Fruit fly (Drosophila melanogaster) whole organism, embryonic: Measurements from ENCODE around the gene CG43116.

Source experiments
- Adf1 ChIP-seq: fragments of 200-800 bp; sonication (Bioruptor generic); IDR thresholded peaks from 2 replicates; pipeline ENCODE4 v1.3.6; 2022; ENCODE audit warnings: missing biosample characterization, missing genetic modification characterization
- Aef1 ChIP-seq: fragments of 200-800 bp; sonication (Bioruptor generic); IDR thresholded peaks from 3 replicates; pipeline ENCODE4 v1.3.6; 2022; ENCODE audit warnings: missing biosample characterization, missing genetic modification characterization
- Awh ChIP-seq: fragments of 200-800 bp; sonication (Bioruptor generic); IDR thresholded peaks from 2 replicates; pipeline ENCODE4, ENCODE4 v1.3.6; 2022; ENCODE audit warnings: missing biosample characterization, missing genetic modification characterization
- CG11456 ChIP-seq: fragments of 200-800 bp; sonication (Bioruptor generic); IDR thresholded peaks from 3 replicates; pipeline ENCODE4 v1.3.6; 2022; ENCODE audit warnings: missing biosample characterization, missing genetic modification characterization
- CG12236 ChIP-seq: fragments of 200-800 bp; sonication (Bioruptor generic); optimal IDR thresholded peaks from 2 replicates; lab custom pipeline; 2016; ENCODE audit warnings: missing biosample characterization, missing genetic modification characterization
- CG12299 ChIP-seq: fragments of 200-800 bp; sonication (Bioruptor generic); optimal IDR thresholded peaks from 2 replicates; lab custom pipeline; 2018; ENCODE audit warnings: missing biosample characterization, mild to moderate bottlenecking, missing genetic modification characterization
- CG13123 ChIP-seq: fragments of 200-800 bp; sonication (Bioruptor generic); optimal IDR thresholded peaks from 2 replicates; lab custom pipeline; 2016; ENCODE audit warnings: missing biosample characterization, missing genetic modification characterization
- CG13296 ChIP-seq: fragments of 200-800 bp; sonication (Bioruptor generic); optimal IDR thresholded peaks from 3 replicates; lab custom pipeline; 2018; ENCODE audit warnings: missing biosample characterization, mild to moderate bottlenecking, missing genetic modification characterization
- CG14014 ChIP-seq: fragments of 200-800 bp; sonication (Bioruptor generic); IDR thresholded peaks from 2 replicates; pipeline ENCODE4 v1.3.6; 2022; ENCODE audit warnings: missing biosample characterization, missing genetic modification characterization
- CG14667 ChIP-seq: fragments of 200-800 bp; sonication (Bioruptor generic); IDR thresholded peaks from 2 replicates; pipeline ENCODE4 v1.3.6; 2022; ENCODE audit warnings: missing biosample characterization, missing genetic modification characterization
- CG1529 ChIP-seq: fragments of 200-800 bp; sonication (Bioruptor generic); optimal IDR thresholded peaks from 3 replicates; lab custom pipeline; 2018; ENCODE audit warnings: missing biosample characterization, missing genetic modification characterization
- CG15601 ChIP-seq: fragments of 200-800 bp; sonication (Bioruptor generic); optimal IDR thresholded peaks from 3 replicates; lab custom pipeline; 2019; ENCODE audit warnings: missing biosample characterization, mild to moderate bottlenecking, missing genetic modification characterization, moderate library complexity
- CG2129 ChIP-seq: fragments of 200-800 bp; sonication (Bioruptor generic); IDR thresholded peaks from 2 replicates; pipeline ENCODE4 v1.3.6; 2022; ENCODE audit warnings: missing biosample characterization, missing genetic modification characterization; ENCODE audit not compliant: partially characterized antibody
- CG2199 ChIP-seq: fragments of 200-800 bp; sonication (Bioruptor generic); IDR thresholded peaks from 3 replicates; pipeline ENCODE4 v1.3.6; 2022; ENCODE audit warnings: missing biosample characterization, missing genetic modification characterization
- CG3065 ChIP-seq: fragments of 200-800 bp; sonication (Bioruptor generic); optimal IDR thresholded peaks from 2 replicates; lab custom pipeline; 2016; ENCODE audit warnings: missing biosample characterization, missing genetic modification characterization
- CG34224 ChIP-seq: fragments of 200-800 bp; sonication (Bioruptor generic); IDR thresholded peaks from 3 replicates; pipeline ENCODE4 v1.3.6; 2022; ENCODE audit warnings: missing biosample characterization, missing genetic modification characterization; ENCODE audit not compliant: partially characterized antibody
- CG43689 ChIP-seq: fragments of 200-800 bp; sonication (Bioruptor generic); IDR thresholded peaks from 2 replicates; pipeline ENCODE4 v1.3.6; 2022; ENCODE audit warnings: missing biosample characterization, missing genetic modification characterization
- CG7357 ChIP-seq: fragments of 200-800 bp; sonication (Bioruptor generic); IDR thresholded peaks from 3 replicates; pipeline ENCODE4 v1.3.6; 2022; ENCODE audit warnings: missing biosample characterization, missing genetic modification characterization
- CG7556 ChIP-seq: fragments of 200-800 bp; sonication (Bioruptor generic); optimal IDR thresholded peaks from 2 replicates; lab custom pipeline; 2017; ENCODE audit warnings: missing biosample characterization, mild to moderate bottlenecking, missing genetic modification characterization
- CG7963 ChIP-seq: fragments of 200-800 bp; sonication (Bioruptor generic); IDR thresholded peaks from 3 replicates; pipeline ENCODE4 v1.3.6; 2022; ENCODE audit warnings: missing biosample characterization, missing genetic modification characterization; ENCODE audit not compliant: partially characterized antibody
- CG8089 ChIP-seq: fragments of 200-800 bp; sonication (Bioruptor generic); optimal IDR thresholded peaks from 3 replicates; lab custom pipeline; 2016; ENCODE audit warnings: missing biosample characterization, missing genetic modification characterization
- D ChIP-seq, 2 experiments: fragments of 200-800 bp in 1 of 2; fragments of >200 bp in 1 of 2; sonication (Bioruptor generic) in 1 of 2; optimal IDR thresholded peaks; 2 replicates in 1 of 2; 3 replicates in 1 of 2; lab custom pipeline; 2017; ENCODE audit warnings: mild to moderate bottlenecking in 1 of 2, missing biosample characterization in 1 of 2, missing genetic modification characterization in 1 of 2, missing genetic modification reagents in 1 of 2
- H15 ChIP-seq: fragments of 200-800 bp; sonication (Bioruptor generic); IDR thresholded peaks from 3 replicates; pipeline ENCODE4 v1.3.6; 2022; ENCODE audit warnings: missing biosample characterization, missing genetic modification characterization
- Hr78 ChIP-seq, 2 experiments: fragments of 200-800 bp in 1 of 2; fragments of >200 bp in 1 of 2; sonication (Bioruptor generic) in 1 of 2; optimal IDR thresholded peaks; 2 replicates each; lab custom pipeline; 2017 to 2019; ENCODE audit warnings: missing biosample characterization in 2 of 2, missing genetic modification characterization in 2 of 2, mild to moderate bottlenecking in 1 of 2, moderate library complexity in 1 of 2
- MESR4 ChIP-seq: fragments of 200-800 bp; sonication (Bioruptor generic); optimal IDR thresholded peaks from 2 replicates; lab custom pipeline; 2018; ENCODE audit warnings: missing biosample characterization, mild to moderate bottlenecking, missing genetic modification characterization, moderate library complexity
- Med ChIP-seq: fragments of 200-800 bp; sonication (Bioruptor generic); peaks from one replicate; lab custom pipeline; 2016; ENCODE audit warnings: missing biosample characterization, missing genetic modification characterization, mild to moderate bottlenecking, inconsistent platforms, moderate library complexity
- NfI ChIP-seq: fragments of 200-800 bp; sonication (Bioruptor generic); optimal IDR thresholded peaks from 3 replicates; lab custom pipeline; 2018; ENCODE audit warnings: missing biosample characterization, mild to moderate bottlenecking, missing genetic modification characterization, moderate library complexity
- Sin3A ChIP-seq: fragments of >200 bp; optimal IDR thresholded peaks from 2 replicates; lab custom pipeline; 2018
- Sry-β ChIP-seq: fragments of 200-800 bp; sonication (Bioruptor generic); optimal IDR thresholded peaks from 2 replicates; lab custom pipeline; 2018; ENCODE audit warnings: missing biosample characterization, mild to moderate bottlenecking, missing genetic modification characterization, moderate library complexity
- Trl ChIP-seq, 3 experiments: fragments of >200 bp in 2 of 3; fragments of 200-800 bp in 1 of 3; sonication (Bioruptor generic) in 1 of 3; optimal IDR thresholded peaks; 2 replicates in 1 of 3; 3 replicates in 2 of 3; lab custom pipeline; 2016 to 2017; ENCODE audit warnings: missing biosample characterization in 1 of 3, missing genetic modification characterization in 1 of 3
- bbx ChIP-seq: fragments of 200-800 bp; sonication (Bioruptor generic); IDR thresholded peaks from 2 replicates; pipeline ENCODE4 v1.3.6; 2022; ENCODE audit warnings: missing biosample characterization, missing genetic modification characterization; ENCODE audit not compliant: partially characterized antibody
- btn ChIP-seq: fragments of 200-800 bp; sonication (Bioruptor generic); optimal IDR thresholded peaks from 2 replicates; lab custom pipeline; 2016; ENCODE audit warnings: missing biosample characterization, missing genetic modification characterization
- cato ChIP-seq: fragments of 200-800 bp; sonication (Bioruptor generic); optimal IDR thresholded peaks from 2 replicates; lab custom pipeline; 2016; ENCODE audit warnings: missing biosample characterization, missing genetic modification characterization, borderline replicate concordance
- chm ChIP-seq: fragments of 200-800 bp; sonication (Bioruptor generic); IDR thresholded peaks from 2 replicates; pipeline ENCODE4 v1.3.6; 2022; ENCODE audit warnings: missing biosample characterization, missing genetic modification characterization
- danr ChIP-seq: fragments of 200-800 bp; sonication (Bioruptor generic); IDR thresholded peaks from 2 replicates; pipeline ENCODE4 v1.3.6; 2022; ENCODE audit warnings: missing biosample characterization, missing genetic modification characterization
- dati ChIP-seq: fragments of 200-800 bp; sonication (Bioruptor generic); IDR thresholded peaks from 2 replicates; pipeline ENCODE4 v1.3.6; 2022; ENCODE audit warnings: missing biosample characterization, missing genetic modification characterization
- disco-r ChIP-seq: fragments of 200-800 bp; sonication (Bioruptor generic); optimal IDR thresholded peaks from 2 replicates; lab custom pipeline; 2016; ENCODE audit warnings: missing biosample characterization, missing genetic modification characterization
- dmrt99B ChIP-seq: fragments of 200-800 bp; sonication (Bioruptor generic); optimal IDR thresholded peaks from 2 replicates; lab custom pipeline; 2018; ENCODE audit warnings: missing biosample characterization, mild to moderate bottlenecking, missing genetic modification characterization, moderate library complexity
- en ChIP-seq: fragments of 200-800 bp; sonication (Bioruptor generic); optimal IDR thresholded peaks from 2 replicates; lab custom pipeline; 2016; ENCODE audit warnings: missing biosample characterization, missing genetic modification characterization
- jing ChIP-seq: fragments of 200-800 bp; sonication (Bioruptor generic); optimal IDR thresholded peaks from 2 replicates; lab custom pipeline; 2018; ENCODE audit warnings: missing biosample characterization, mild to moderate bottlenecking, missing genetic modification characterization
- kni ChIP-seq: fragments of 200-800 bp; sonication (Bioruptor generic); optimal IDR thresholded peaks from 3 replicates; lab custom pipeline; 2017; ENCODE audit warnings: mild to moderate bottlenecking, missing biosample characterization, missing genetic modification reagents, missing genetic modification characterization
- mam ChIP-seq: fragments of 200-800 bp; sonication (Bioruptor generic); optimal IDR thresholded peaks from 3 replicates; lab custom pipeline; 2016; ENCODE audit warnings: missing biosample characterization, missing genetic modification characterization
- mld ChIP-seq: fragments of 200-800 bp; sonication (Bioruptor generic); IDR thresholded peaks from 3 replicates; pipeline ENCODE4 v1.3.6; 2022; ENCODE audit warnings: missing biosample characterization, missing genetic modification characterization; ENCODE audit not compliant: partially characterized antibody
- oc ChIP-seq: fragments of 200-800 bp; sonication (Bioruptor generic); optimal IDR thresholded peaks from 2 replicates; lab custom pipeline; 2018; ENCODE audit warnings: missing biosample characterization, mild to moderate bottlenecking, missing genetic modification characterization, moderate library complexity
- p53 ChIP-seq: fragments of 200-800 bp; sonication (Bioruptor generic); optimal IDR thresholded peaks from 2 replicates; lab custom pipeline; 2016; ENCODE audit warnings: missing biosample characterization, missing genetic modification characterization
- prd ChIP-seq, 3 experiments: fragments of >200 bp in 2 of 3; fragments of 200-800 bp in 1 of 3; sonication (Bioruptor generic) in 1 of 3; optimal IDR thresholded peaks in 2 of 3; IDR thresholded peaks in 1 of 3; 2 replicates in 2 of 3; 3 replicates in 1 of 3; pipeline versions ENCODE4 v1.3.6 to Lab custom; 2017 to 2022; ENCODE audit warnings: missing biosample characterization in 1 of 3, missing genetic modification characterization in 1 of 3
- sc ChIP-seq, 3 experiments: fragments of >200 bp in 2 of 3; fragments of 200-800 bp in 1 of 3; sonication (Bioruptor generic) in 1 of 3; optimal IDR thresholded peaks; 2 replicates in 2 of 3; 3 replicates in 1 of 3; lab custom pipeline; 2017; ENCODE audit warnings: mild to moderate bottlenecking in 1 of 3, missing biosample characterization in 1 of 3, missing genetic modification characterization in 1 of 3, missing genetic modification reagents in 1 of 3
- sna ChIP-seq: fragments of 200-800 bp; sonication (Bioruptor generic); IDR thresholded peaks from 2 replicates; pipeline ENCODE4 v1.3.6; 2022; ENCODE audit warnings: missing biosample characterization, missing genetic modification characterization; ENCODE audit not compliant: partially characterized antibody
- tx ChIP-seq: fragments of 200-800 bp; sonication (Bioruptor generic); optimal IDR thresholded peaks from 2 replicates; lab custom pipeline; 2016; ENCODE audit warnings: missing biosample characterization, missing genetic modification characterization

The CG43116 gene

DNA sequence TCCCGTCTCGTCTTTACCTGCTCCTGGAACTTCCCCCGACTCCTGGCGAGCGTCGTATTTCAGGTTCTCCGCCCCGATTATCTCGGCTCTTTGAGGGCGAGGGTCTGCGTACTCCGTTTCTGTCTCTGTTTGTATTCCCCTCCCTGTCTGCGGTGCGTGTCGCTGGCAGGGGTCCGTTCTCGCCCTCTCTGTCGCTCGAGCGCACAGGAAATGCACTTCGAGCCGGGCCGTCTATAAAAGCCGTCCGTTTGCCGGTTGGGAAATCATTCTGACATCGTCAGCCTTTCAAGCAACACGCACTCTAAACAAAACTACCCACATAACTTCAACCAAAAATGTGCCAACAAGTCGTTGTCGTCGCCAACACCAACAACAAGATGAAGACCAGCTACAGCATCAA, 13.8 kb upstream of the CG43116 start (continued):
- TF ChIP-seq CG7357 (GFP tag; lab: Robert Waterston, UW), result no peak
- TF ChIP-seq prd (optimal IDR thresholded peaks at IDR 0.05; lab: Kevin White, UChicago), result no peak
- no peak; the same call in 2 of the 3 replicates for TF ChIP-seq prd (GFP tag; IDR thresholded peaks at IDR 0.05; lab: Robert Waterston, UW)
- peak; percentile 91 for TF ChIP-seq kni (GFP tag; lab: Kevin White, UChicago)
- no peak for TF ChIP-seq Adf1 (GFP tag; lab: Robert Waterston, UW)
- TF ChIP-seq CG1529 (GFP tag; lab: Kevin White, UChicago), result no peak
- TF ChIP-seq jing, result no peak
- no peak for TF ChIP-seq CG7963
- no peak for TF ChIP-seq CG2129
- TF ChIP-seq CG14667 (GFP tag; lab: Robert Waterston, UW), result no peak
- no peak for TF ChIP-seq btn (GFP tag; lab: Kevin White, UChicago)
- no peak for TF ChIP-seq Sry-β (GFP tag; lab: Kevin White, UChicago)
- no peak for TF ChIP-seq en
- no peak for TF ChIP-seq CG12299 (tag; lab: Kevin White, UChicago)
- no peak for TF ChIP-seq CG12236 (GFP tag; lab: Kevin White, UChicago)
- no peak for TF ChIP-seq CG11456
- no peak for TF ChIP-seq CG13296 (GFP tag; lab: Kevin White, UChicago)
- TF ChIP-seq oc, result no peak
- TF ChIP-seq disco-r (GFP tag; lab: Kevin White, UChicago), result no peak
- no peak for TF ChIP-seq Awh
- peak; percentile 27; the same call in 1 of the 2 replicates for TF ChIP-seq chm (GFP tag; lab: Robert Waterston, UW)
- TF ChIP-seq dati (GFP tag; lab: Robert Waterston, UW), result no peak
- no peak for TF ChIP-seq CG14014
- peak; percentile 62; the same call in 1 of the 3 replicates for TF ChIP-seq CG2199 (GFP tag; lab: Robert Waterston, UW)
- TF ChIP-seq p53 (GFP tag; lab: Kevin White, UChicago), result no peak
- TF ChIP-seq mld (GFP tag; lab: Robert Waterston, UW), result no peak
- no peak for TF ChIP-seq Trl (optimal IDR thresholded peaks at IDR 0.05; lab: Kevin White, UChicago)
- TF ChIP-seq Trl (GFP tag; optimal IDR thresholded peaks at IDR 0.05; lab: Kevin White, UChicago), result no peak
- no peak for TF ChIP-seq CG3065 (GFP tag; lab: Kevin White, UChicago)
- no peak for TF ChIP-seq danr (GFP tag; lab: Robert Waterston, UW)
- no peak for TF ChIP-seq H15
- TF ChIP-seq Aef1 (GFP tag; lab: Robert Waterston, UW), result no peak
- TF ChIP-seq CG15601 (tag; lab: Kevin White, UChicago), result no peak
- no peak for TF ChIP-seq CG13123
- no peak for TF ChIP-seq NfI (GFP tag; lab: Kevin White, UChicago)
- no peak for TF ChIP-seq CG34224 (GFP tag; lab: Robert Waterston, UW)
- peak; percentile 62 for TF ChIP-seq Med (GFP tag; lab: Kevin White, UChicago)
- no peak for TF ChIP-seq Hr78 (GFP tag; optimal IDR thresholded peaks at IDR 0.05; lab: Kevin White, UChicago)
- no peak for TF ChIP-seq D (optimal IDR thresholded peaks at IDR 0.05; lab: Kevin White, UChicago)
- TF ChIP-seq D (GFP tag; optimal IDR thresholded peaks at IDR 0.05; lab: Kevin White, UChicago), result no peak
- no peak for TF ChIP-seq CG7556 (GFP tag; lab: Kevin White, UChicago)
- TF ChIP-seq CG43689 (GFP tag; lab: Robert Waterston, UW), result no peak
- TF ChIP-seq dmrt99B (tag; lab: Kevin White, UChicago), result no peak
- no peak for TF ChIP-seq CG8089 (GFP tag; lab: Kevin White, UChicago)
- no peak for TF ChIP-seq mam
- no peak for TF ChIP-seq sna (GFP tag; lab: Robert Waterston, UW)
- peak; percentile 9; the same call in 1 of the 2 replicates for TF ChIP-seq bbx (GFP tag; lab: Robert Waterston, UW)
- no peak for TF ChIP-seq sc (optimal IDR thresholded peaks at IDR 0.05; lab: Kevin White, UChicago)
- TF ChIP-seq sc (GFP tag; optimal IDR thresholded peaks at IDR 0.05; lab: Kevin White, UChicago), result no peak
- TF ChIP-seq Sin3A (lab: Kevin White, UChicago), result no peak
- TF ChIP-seq cato, result no peak
- TF ChIP-seq tx (GFP tag; lab: Kevin White, UChicago), result no peak
- TF ChIP-seq MESR4, result no peak
